Worm (Caenorhabditis elegans) whole organism, L3 larva: ENCODE results near the gene T28D9.16.

Experiments used
- aly-2 ChIP-seq: fragments of 150-350 bp; optimal IDR thresholded peaks from 2 replicates; lab custom pipeline; 2014; ENCODE audit warnings: missing biosample characterization, missing genetic modification characterization
- ama-1 ChIP-seq: fragments of 150-350 bp; optimal IDR thresholded peaks from 2 replicates; lab custom pipeline; 2018
- ceh-82 ChIP-seq: fragments of 150-350 bp; optimal IDR thresholded peaks from 2 replicates; lab custom pipeline; 2014; ENCODE audit warnings: missing biosample characterization, missing genetic modification characterization
- ceh-9 ChIP-seq: sonication (generic microtip); optimal IDR thresholded peaks from 2 replicates; lab custom pipeline; 2018; ENCODE audit warnings: missing biosample characterization, missing genetic modification characterization
- daf-12 ChIP-seq: fragments of 150-350 bp; optimal IDR thresholded peaks from 2 replicates; lab custom pipeline; 2014; ENCODE audit warnings: missing biosample characterization, missing genetic modification reagents, missing genetic modification characterization
- elt-1 ChIP-seq: fragments of 150-350 bp; optimal IDR thresholded peaks from 2 replicates; lab custom pipeline; 2014; ENCODE audit warnings: missing biosample characterization, missing genetic modification characterization
- elt-3 ChIP-seq, 3 experiments: fragments of 150-350 bp in 1 of 3; sonication (generic microtip) in 2 of 3; optimal IDR thresholded peaks; 2 replicates in 2 of 3; 4 replicates in 1 of 3; lab custom pipeline; 2014 to 2017; ENCODE audit warnings: missing biosample characterization in 3 of 3, missing genetic modification characterization in 3 of 3
- eor-1 ChIP-seq, 2 experiments: fragments of 150-350 bp; optimal IDR thresholded peaks; 2 replicates each; lab custom pipeline; 2014 to 2018; ENCODE audit warnings: missing biosample characterization in 2 of 2, missing genetic modification characterization in 2 of 2
- fkh-10 ChIP-seq: sonication (generic microtip); optimal IDR thresholded peaks from 2 replicates; lab custom pipeline; 2017; ENCODE audit warnings: missing biosample characterization, missing genetic modification reagents, missing genetic modification characterization
- hmg-11 ChIP-seq: sonication (generic microtip); optimal IDR thresholded peaks from 2 replicates; lab custom pipeline; 2016; ENCODE audit warnings: missing genetic modification characterization, missing compliant biosample characterization
- jun-1 ChIP-seq: fragments of 150-350 bp; optimal IDR thresholded peaks from 2 replicates; lab custom pipeline; 2014; ENCODE audit warnings: missing biosample characterization, missing genetic modification reagents, missing genetic modification characterization
- lin-15B ChIP-seq: fragments of 150-350 bp; optimal IDR thresholded peaks from 2 replicates; lab custom pipeline; 2014; ENCODE audit warnings: missing biosample characterization, missing genetic modification characterization
- lin-39 ChIP-seq: fragments of 150-350 bp; optimal IDR thresholded peaks from 2 replicates; lab custom pipeline; 2018; ENCODE audit warnings: missing biosample characterization, missing genetic modification reagents, missing genetic modification characterization
- mdl-1 ChIP-seq: fragments of 150-350 bp; optimal IDR thresholded peaks from 2 replicates; lab custom pipeline; 2014; ENCODE audit warnings: missing biosample characterization, missing genetic modification characterization
- nfya-1 ChIP-seq: sonication (generic microtip); optimal IDR thresholded peaks from 2 replicates; lab custom pipeline; 2017; ENCODE audit warnings: missing genetic modification characterization, mild to moderate bottlenecking, missing compliant biosample characterization, antibody characterized with exemption, moderate library complexity; ENCODE audit not compliant: insufficient read depth
- nhr-11 ChIP-seq: fragments of 150-350 bp; optimal IDR thresholded peaks from 2 replicates; lab custom pipeline; 2014; ENCODE audit warnings: missing biosample characterization, missing genetic modification characterization
- nhr-23 ChIP-seq: fragments of 150-350 bp; optimal IDR thresholded peaks from 2 replicates; lab custom pipeline; 2014; ENCODE audit warnings: missing biosample characterization, missing genetic modification reagents, missing genetic modification characterization
- nhr-25 ChIP-seq: sonication (generic microtip); optimal IDR thresholded peaks from 2 replicates; lab custom pipeline; 2017; ENCODE audit warnings: missing biosample characterization, missing genetic modification characterization
- nhr-28 ChIP-seq: fragments of 150-350 bp; optimal IDR thresholded peaks from 2 replicates; lab custom pipeline; 2014; ENCODE audit warnings: missing biosample characterization, missing genetic modification characterization
- nhr-43 ChIP-seq: sonication (generic microtip); optimal IDR thresholded peaks from 2 replicates; lab custom pipeline; 2016; ENCODE audit warnings: mild to moderate bottlenecking, missing genetic modification characterization, missing compliant biosample characterization; ENCODE audit not compliant: poor library complexity, severe bottlenecking
- nhr-76 ChIP-seq: fragments of 150-350 bp; sonication (generic microtip); optimal IDR thresholded peaks from 5 replicates; lab custom pipeline; 2014; ENCODE audit warnings: missing biosample characterization, missing genetic modification characterization
- nhr-77 ChIP-seq: fragments of 150-350 bp; optimal IDR thresholded peaks from 2 replicates; lab custom pipeline; 2014; ENCODE audit warnings: missing biosample characterization, missing genetic modification characterization
- pqm-1 ChIP-seq: fragments of 150-350 bp; optimal IDR thresholded peaks from 2 replicates; lab custom pipeline; 2017; ENCODE audit warnings: missing biosample characterization, missing genetic modification characterization, inconsistent platforms
- sea-2 ChIP-seq: fragments of 150-350 bp; sonication (generic microtip); optimal IDR thresholded peaks from 4 replicates; lab custom pipeline; 2014; ENCODE audit warnings: missing biosample characterization, missing genetic modification reagents, missing genetic modification characterization
- skn-1 ChIP-seq: fragments of 150-350 bp; optimal IDR thresholded peaks from 2 replicates; lab custom pipeline; 2014; ENCODE audit warnings: missing biosample characterization, missing genetic modification characterization
- tbx-2 ChIP-seq: sonication (generic microtip); optimal IDR thresholded peaks from 2 replicates; lab custom pipeline; 2016; ENCODE audit warnings: mild to moderate bottlenecking, missing genetic modification characterization, missing compliant biosample characterization
- unc-39 ChIP-seq: sonication (generic microtip); optimal IDR thresholded peaks from 4 replicates; lab custom pipeline; 2017; ENCODE audit warnings: missing biosample characterization, missing genetic modification characterization
- unc-62 ChIP-seq: fragments of 150-350 bp; sonication (generic microtip); optimal IDR thresholded peaks from 4 replicates; lab custom pipeline; 2014; ENCODE audit warnings: missing biosample characterization, missing genetic modification reagents, missing genetic modification characterization
- zag-1 ChIP-seq: fragments of 150-350 bp; optimal IDR thresholded peaks from 2 replicates; lab custom pipeline; 2014; ENCODE audit warnings: missing biosample characterization, missing genetic modification characterization
- ztf-4 ChIP-seq: fragments of 150-350 bp; optimal IDR thresholded peaks from 2 replicates; lab custom pipeline; 2014; ENCODE audit warnings: missing biosample characterization, missing genetic modification characterization

Gene T28D9.16

ce11 chrII:6475180-6475737 lies at the start of gene T28D9.16:
Gene T28D9.16 (plus strand): TSS chrII:6475687.
- TF ChIP-seq nhr-76 (tag; lab: Kevin White, UChicago): no peak
- no peak for TF ChIP-seq aly-2
- TF ChIP-seq pqm-1: no peak

- TF ChIP-seq nhr-11 (tag; lab: Kevin White, UChicago) (no peak), tbx-2 (no peak), nfya-1 (tag; lab: Kevin White, UChicago) (no peak), elt-3 (tag; optimal IDR thresholded peaks at IDR 0.05; lab: Kevin White, UChicago) (no peak), lin-39 (tag; lab: Kevin White, UChicago) (no peak), unc-62 (no peak), ztf-4 (no peak), nhr-77 (tag; lab: Kevin White, UChicago) (no peak), aly-2 (no peak), fkh-10 (GFP tag; lab: Kevin White, UChicago) (no peak)
These were observed 49.5 kb upstream of the T28D9.16 start, which contains the start of gene col-75 for ce11 chrII:6425993-6426392. Gene col-75 (plus strand): TSS chrII:6426293.

DNA sequence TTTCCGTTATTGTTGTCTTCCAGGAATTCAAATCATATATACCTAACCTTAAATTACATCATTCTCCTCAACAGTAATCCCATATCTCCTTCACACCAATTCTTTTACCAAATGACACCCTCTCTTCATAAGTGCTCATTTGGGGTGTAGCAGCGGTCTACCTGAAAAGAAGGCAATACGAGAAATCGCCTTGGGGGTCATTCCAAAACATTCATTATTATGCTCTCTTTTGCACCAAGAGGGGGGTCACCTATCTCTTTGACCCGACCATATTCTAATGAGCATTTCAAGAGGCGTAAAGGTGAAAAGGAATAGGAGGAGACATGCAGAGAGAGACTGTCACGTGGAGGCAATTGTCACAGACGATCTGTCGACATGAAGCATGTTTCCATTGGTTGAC lies 38.6 kb upstream of the T28D9.16 start:
- TF ChIP-seq mdl-1 (tag; lab: Kevin White, UChicago) (no peak), elt-3 (tag; optimal IDR thresholded peaks at IDR 0.05; lab: Kevin White, UChicago) (no peak), lin-15B (tag; lab: Kevin White, UChicago) (no peak), ztf-4 (no peak), daf-12 (tag; lab: Kevin White, UChicago) (no peak), nhr-43 (tag; lab: Kevin White, UChicago) (no peak), jun-1 (tag; lab: Kevin White, UChicago) (no peak), nhr-28 (no peak), unc-62 (no peak), ama-1 (lab: Kevin White, UChicago) (no peak), elt-1 (tag; lab: Kevin White, UChicago) (no peak), skn-1 (no peak), tbx-2 (no peak)

DNA sequence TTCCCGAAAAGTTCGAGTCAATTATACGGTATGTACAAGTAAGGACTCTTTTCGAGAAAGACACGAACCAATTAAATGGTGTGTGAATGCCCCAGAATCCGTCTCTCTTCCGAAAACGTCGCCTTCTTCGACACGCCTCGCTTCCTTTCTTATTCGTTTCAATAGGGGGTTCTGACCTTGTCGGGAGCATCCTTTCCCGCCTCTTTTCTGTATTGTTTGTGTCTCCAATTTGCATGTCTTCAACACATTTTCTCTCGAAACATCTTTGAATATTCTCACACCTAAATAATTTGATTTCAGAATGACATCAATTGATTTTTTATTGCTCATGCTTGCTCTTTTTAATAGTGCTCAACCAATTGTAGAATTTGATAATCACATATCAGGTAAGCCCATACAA lies 34.4 kb upstream of the T28D9.16 start, which contains the start of gene cutl-16:
TSS of gene cutl-16 (plus strand) at position 301 of the 400 bp plus-strand sequence.
- TF ChIP-seq eor-1 (tag; optimal IDR thresholded peaks at IDR 0.05; lab: Kevin White, UChicago) (no peak), nfya-1 (tag; lab: Kevin White, UChicago) (no peak), unc-39 (no peak), nhr-11 (tag; lab: Kevin White, UChicago) (no peak), lin-39 (tag; lab: Kevin White, UChicago) (no peak), hmg-11 (tag; lab: Kevin White, UChicago) (no peak), ceh-82 (tag; lab: Kevin White, UChicago) (no peak), nhr-23 (tag; lab: Kevin White, UChicago) (no peak), unc-62 (no peak), sea-2 (GFP tag; lab: Kevin White, UChicago) (no peak), jun-1 (tag; lab: Kevin White, UChicago) (no peak), tbx-2 (no peak), nhr-43 (tag; lab: Kevin White, UChicago) (no peak), zag-1 (no peak)

DNA sequence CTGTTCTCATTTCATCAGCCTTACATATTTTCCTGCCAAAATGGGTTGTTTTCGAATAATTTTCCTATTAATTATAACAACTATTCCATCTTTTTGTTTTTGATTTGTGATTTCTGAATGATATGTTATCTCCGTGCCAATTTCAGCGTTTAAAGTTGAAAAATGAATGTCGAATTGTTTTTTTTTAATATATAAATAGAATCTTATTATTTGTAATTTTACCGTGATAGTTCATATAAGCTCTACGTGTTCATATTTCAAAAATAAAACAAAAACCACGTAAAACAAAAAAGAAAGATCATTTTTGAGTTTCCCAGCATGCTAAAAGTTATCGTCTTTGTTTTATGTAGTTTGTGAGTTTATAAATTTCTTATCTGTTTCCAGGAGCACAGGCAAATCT lies 31.8 kb upstream of the T28D9.16 start, which contains the start of gene K06A1.2:
TSS of gene K06A1.2 (plus strand) at position 301 of the 400 bp plus-strand sequence.
- TF ChIP-seq nhr-77 (tag; lab: Kevin White, UChicago): no peak
- no peak for TF ChIP-seq lin-15B (tag; lab: Kevin White, UChicago)
- no peak for TF ChIP-seq mdl-1 (tag; lab: Kevin White, UChicago)
- no peak for TF ChIP-seq eor-1 (tag; optimal IDR thresholded peaks at IDR 0.05; lab: Kevin White, UChicago)

- TF ChIP-seq nhr-25 (tag; lab: Kevin White, UChicago) (peak; percentile 29), nhr-43 (tag; lab: Kevin White, UChicago) (no peak), unc-62 (no peak), elt-3 (tag; optimal IDR thresholded peaks at IDR 0.05; lab: Kevin White, UChicago) (no peak), lin-39 (tag; lab: Kevin White, UChicago) (no peak), fkh-10 (GFP tag; lab: Kevin White, UChicago) (no peak), ceh-9 (tag; lab: Kevin White, UChicago) (no peak), nhr-23 (tag; lab: Kevin White, UChicago) (peak; percentile 15), nhr-77 (tag; lab: Kevin White, UChicago) (no peak), nhr-11 (tag; lab: Kevin White, UChicago) (no peak), nhr-28 (no peak), hmg-11 (tag; lab: Kevin White, UChicago) (no peak), unc-39 (no peak)
These were observed 27.3 kb upstream of the T28D9.16 start for ce11 chrII:6448189-6448588.
